Worm (Caenorhabditis elegans): ENCODE results near the gene Y57G7A.5.

- TF ChIP-seq mep-1 (tag; optimal IDR thresholded peaks at IDR 0.05) (no peak), dve-1 (tag; optimal IDR thresholded peaks at IDR 0.05; ENCODE audit: insufficient read depth) (no peak), pha-4 (GFP tag; IDR thresholded peaks at IDR 0.05) (no peak; the same call in 1 of the 2 replicates), pha-4 (tag; optimal IDR thresholded peaks at IDR 0.05) (no peak), D1046.2 (GFP tag; IDR thresholded peaks at IDR 0.05) (no peak), F49E8.2 (tag; optimal IDR thresholded peaks at IDR 0.05; ENCODE audit: borderline replicate concordance) (no peak), spr-3 (GFP tag; optimal IDR thresholded peaks at IDR 0.05) (no peak), nhr-102 (tag; optimal IDR thresholded peaks at IDR 0.05) (no peak), ama-1 (optimal IDR thresholded peaks at IDR 0.05) (no peak), ceh-62 (tag; optimal IDR thresholded peaks at IDR 0.05) (no peak)
Observed at ce11 chrII:1320987-1321807, 45.9 kb upstream of the Y57G7A.5 start, which contains the start of gene vig-1.
